Fruit fly (Drosophila melanogaster) whole organism, embryonic: ENCODE results near the gene CG2614.

Source experiments
- Asciz ChIP-seq: fragments of 200-800 bp; sonication (Bioruptor generic); optimal IDR thresholded peaks from 2 replicates; lab custom pipeline; 2017; ENCODE audit warnings: missing biosample characterization, mild to moderate bottlenecking, missing genetic modification characterization, missing genetic modification reagents
- CG10147 ChIP-seq: fragments of 200-800 bp; sonication (Bioruptor generic); optimal IDR thresholded peaks from 2 replicates; lab custom pipeline; 2019; ENCODE audit warnings: missing biosample characterization, mild to moderate bottlenecking, missing genetic modification characterization, moderate library complexity
- CG1024 ChIP-seq: fragments of 200-800 bp; sonication (Bioruptor generic); IDR thresholded peaks from 2 replicates; pipeline ENCODE4 v1.3.6; 2022; ENCODE audit warnings: missing biosample characterization, missing genetic modification characterization
- CG10366 ChIP-seq: fragments of 200-800 bp; sonication (Bioruptor generic); IDR thresholded peaks from 2 replicates; pipeline ENCODE4 v1.3.6; 2022; ENCODE audit warnings: missing biosample characterization, missing genetic modification characterization
- CG10462 ChIP-seq: fragments of 200-800 bp; sonication (Bioruptor generic); optimal IDR thresholded peaks from 2 replicates; lab custom pipeline; 2016; ENCODE audit warnings: missing biosample characterization, missing genetic modification characterization
- CG11247 ChIP-seq: fragments of 200-800 bp; sonication (Bioruptor generic); IDR thresholded peaks from 2 replicates; pipeline ENCODE4 v1.3.6; 2022; ENCODE audit warnings: missing biosample characterization, missing genetic modification characterization
- CG11456 ChIP-seq: fragments of 200-800 bp; sonication (Bioruptor generic); IDR thresholded peaks from 3 replicates; pipeline ENCODE4 v1.3.6; 2022; ENCODE audit warnings: missing biosample characterization, missing genetic modification characterization
- CG1233 ChIP-seq: fragments of 200-800 bp; sonication (Bioruptor generic); optimal IDR thresholded peaks from 4 replicates; lab custom pipeline; 2018; ENCODE audit warnings: missing biosample characterization, mild to moderate bottlenecking, missing genetic modification characterization
- CG13287 ChIP-seq: fragments of 200-800 bp; sonication (Bioruptor generic); IDR thresholded peaks from 2 replicates; pipeline ENCODE4 v1.3.6; 2022; ENCODE audit warnings: missing biosample characterization, missing genetic modification characterization; ENCODE audit not compliant: partially characterized antibody
- CG14965 ChIP-seq: fragments of 200-800 bp; sonication (Bioruptor generic); optimal IDR thresholded peaks from 2 replicates; lab custom pipeline; 2016; ENCODE audit warnings: missing biosample characterization, missing genetic modification characterization, borderline replicate concordance
- CG15011 ChIP-seq: fragments of 200-800 bp; sonication (Bioruptor generic); optimal IDR thresholded peaks from 3 replicates; lab custom pipeline; 2018; ENCODE audit warnings: missing biosample characterization, mild to moderate bottlenecking, missing genetic modification characterization
- CG1647 ChIP-seq: fragments of 200-800 bp; sonication (Bioruptor generic); optimal IDR thresholded peaks from 3 replicates; lab custom pipeline; 2016; ENCODE audit warnings: missing biosample characterization, missing genetic modification characterization
- CG17186 ChIP-seq: fragments of 200-800 bp; sonication (Bioruptor generic); optimal IDR thresholded peaks from 3 replicates; lab custom pipeline; 2017; ENCODE audit warnings: missing biosample characterization, missing genetic modification reagents, missing genetic modification characterization
- CG1792 ChIP-seq: fragments of 200-800 bp; sonication (Bioruptor generic); optimal IDR thresholded peaks from 2 replicates; lab custom pipeline; 2016; ENCODE audit warnings: missing biosample characterization, missing genetic modification characterization
- CG1832 ChIP-seq: fragments of 200-800 bp; sonication (Bioruptor generic); optimal IDR thresholded peaks from 2 replicates; lab custom pipeline; 2017; ENCODE audit warnings: missing biosample characterization, mild to moderate bottlenecking, missing genetic modification characterization, inconsistent platforms
- CG2129 ChIP-seq: fragments of 200-800 bp; sonication (Bioruptor generic); IDR thresholded peaks from 2 replicates; pipeline ENCODE4 v1.3.6; 2022; ENCODE audit warnings: missing biosample characterization, missing genetic modification characterization; ENCODE audit not compliant: partially characterized antibody
- CG3407 ChIP-seq: fragments of 200-800 bp; sonication (Bioruptor generic); optimal IDR thresholded peaks from 2 replicates; lab custom pipeline; 2018; ENCODE audit warnings: missing biosample characterization, mild to moderate bottlenecking, missing genetic modification characterization
- CG4328 ChIP-seq: fragments of 200-800 bp; sonication (Bioruptor generic); optimal IDR thresholded peaks from 3 replicates; lab custom pipeline; 2017; ENCODE audit warnings: missing biosample characterization, missing genetic modification reagents, missing genetic modification characterization
- CG43689 ChIP-seq: fragments of 200-800 bp; sonication (Bioruptor generic); IDR thresholded peaks from 2 replicates; pipeline ENCODE4 v1.3.6; 2022; ENCODE audit warnings: missing biosample characterization, missing genetic modification characterization
- CG4707 ChIP-seq: fragments of 200-800 bp; sonication (Bioruptor generic); optimal IDR thresholded peaks from 2 replicates; lab custom pipeline; 2018; ENCODE audit warnings: missing biosample characterization, mild to moderate bottlenecking, missing genetic modification characterization, moderate library complexity
- CG5180 ChIP-seq: fragments of 200-800 bp; sonication (Bioruptor generic); optimal IDR thresholded peaks from 3 replicates; lab custom pipeline; 2017; ENCODE audit warnings: missing biosample characterization, missing genetic modification characterization, mild to moderate bottlenecking, moderate library complexity, missing genetic modification reagents
- CG6254 ChIP-seq: fragments of 200-800 bp; sonication (Bioruptor generic); optimal IDR thresholded peaks from 3 replicates; lab custom pipeline; 2017; ENCODE audit warnings: mild to moderate bottlenecking, missing biosample characterization, missing genetic modification reagents, missing genetic modification characterization
- CG6765 ChIP-seq: fragments of 200-800 bp; sonication (Bioruptor generic); optimal IDR thresholded peaks from 3 replicates; lab custom pipeline; 2017; ENCODE audit warnings: missing biosample characterization, mild to moderate bottlenecking, missing genetic modification characterization
- CG6854 ChIP-seq: fragments of 200-800 bp; sonication (Bioruptor generic); optimal IDR thresholded peaks from 3 replicates; lab custom pipeline; 2017; ENCODE audit warnings: missing biosample characterization, mild to moderate bottlenecking, missing genetic modification characterization
- CG8388 ChIP-seq: fragments of 200-800 bp; sonication (Bioruptor generic); optimal IDR thresholded peaks from 2 replicates; lab custom pipeline; 2019; ENCODE audit warnings: missing biosample characterization, mild to moderate bottlenecking, missing genetic modification characterization, moderate library complexity
- Camta ChIP-seq: fragments of 200-800 bp; sonication (Bioruptor generic); optimal IDR thresholded peaks from 2 replicates; lab custom pipeline; 2016; ENCODE audit warnings: missing biosample characterization, missing genetic modification characterization
- CkIIα-i1 ChIP-seq: fragments of 200-800 bp; sonication (Bioruptor generic); IDR thresholded peaks from 2 replicates; pipeline ENCODE4 v1.3.6; 2022; ENCODE audit warnings: missing biosample characterization, missing genetic modification characterization
- Drgx ChIP-seq: fragments of 200-800 bp; sonication (Bioruptor generic); IDR thresholded peaks from 2 replicates; pipeline ENCODE4 v1.3.6; 2022; ENCODE audit warnings: missing biosample characterization, missing genetic modification characterization
- Ets97D ChIP-seq: fragments of 200-800 bp; sonication (Bioruptor generic); optimal IDR thresholded peaks from 3 replicates; lab custom pipeline; 2016; ENCODE audit warnings: missing biosample characterization, missing genetic modification characterization
- GATAe ChIP-seq: fragments of 200-800 bp; sonication (Bioruptor generic); conservative IDR thresholded peaks from 2 replicates; pipeline ENCODE4 v1.3.6; 2022; ENCODE audit warnings: missing biosample characterization, missing genetic modification characterization
- Lpt ChIP-seq: fragments of >200 bp; optimal IDR thresholded peaks from 2 replicates; lab custom pipeline; 2018; ENCODE audit warnings: missing biosample characterization, missing genetic modification characterization
- PHDP ChIP-seq: fragments of 200-800 bp; sonication (Bioruptor generic); optimal IDR thresholded peaks from 3 replicates; lab custom pipeline; 2018; ENCODE audit warnings: missing biosample characterization, mild to moderate bottlenecking, missing genetic modification characterization, moderate library complexity
- Side ChIP-seq: fragments of 200-800 bp; sonication (Bioruptor generic); optimal IDR thresholded peaks from 2 replicates; lab custom pipeline; 2016; ENCODE audit warnings: missing biosample characterization, missing genetic modification characterization
- Sin3A ChIP-seq: fragments of >200 bp; optimal IDR thresholded peaks from 2 replicates; lab custom pipeline; 2018
- Sox102F ChIP-seq: fragments of 200-800 bp; sonication (Bioruptor generic); optimal IDR thresholded peaks from 2 replicates; lab custom pipeline; 2018; ENCODE audit warnings: missing biosample characterization, mild to moderate bottlenecking, missing genetic modification characterization, moderate library complexity
- Ssrp ChIP-seq: fragments of 200-800 bp; sonication (Bioruptor generic); optimal IDR thresholded peaks from 2 replicates; lab custom pipeline; 2018; ENCODE audit warnings: missing biosample characterization, mild to moderate bottlenecking, missing genetic modification characterization, moderate library complexity
- YL-1 ChIP-seq: fragments of 200-800 bp; sonication (Bioruptor generic); optimal IDR thresholded peaks from 3 replicates; lab custom pipeline; 2017; ENCODE audit warnings: missing biosample characterization, mild to moderate bottlenecking, missing genetic modification characterization
- bcd ChIP-seq: fragments of 200-800 bp; sonication (Bioruptor generic); optimal IDR thresholded peaks from 2 replicates; lab custom pipeline; 2017; ENCODE audit warnings: missing biosample characterization, mild to moderate bottlenecking, missing genetic modification characterization
- eve ChIP-seq, 2 experiments: fragments of >200 bp; optimal IDR thresholded peaks; 2 replicates each; lab custom pipeline; 2017; ENCODE audit warnings: missing biosample characterization in 2 of 2, missing genetic modification characterization in 2 of 2
- fd102C ChIP-seq: fragments of 200-800 bp; sonication (Bioruptor generic); optimal IDR thresholded peaks from 2 replicates; lab custom pipeline; 2018; ENCODE audit warnings: missing biosample characterization, mild to moderate bottlenecking, missing genetic modification characterization, moderate library complexity
- inv ChIP-seq: fragments of 200-800 bp; sonication (Bioruptor generic); IDR thresholded peaks from 2 replicates; pipeline ENCODE4 v1.3.6; 2022; ENCODE audit warnings: missing biosample characterization, missing genetic modification characterization; ENCODE audit not compliant: partially characterized antibody
- nerfin-1 ChIP-seq: fragments of 200-800 bp; sonication (Bioruptor generic); optimal IDR thresholded peaks from 3 replicates; lab custom pipeline; 2019; ENCODE audit warnings: missing biosample characterization, mild to moderate bottlenecking, missing genetic modification characterization, moderate library complexity
- oc ChIP-seq: fragments of 200-800 bp; sonication (Bioruptor generic); optimal IDR thresholded peaks from 2 replicates; lab custom pipeline; 2018; ENCODE audit warnings: missing biosample characterization, mild to moderate bottlenecking, missing genetic modification characterization, moderate library complexity
- phol ChIP-seq: fragments of 200-800 bp; sonication (Bioruptor generic); optimal IDR thresholded peaks from 3 replicates; lab custom pipeline; 2018; ENCODE audit warnings: missing biosample characterization, mild to moderate bottlenecking, missing genetic modification characterization, moderate library complexity
- rib ChIP-seq: fragments of 200-800 bp; sonication (Bioruptor generic); IDR thresholded peaks from 2 replicates; pipeline ENCODE4 v1.3.6; 2022; ENCODE audit warnings: missing biosample characterization, missing genetic modification characterization
- sr ChIP-seq: fragments of 200-800 bp; sonication (Bioruptor generic); IDR thresholded peaks from 3 replicates; pipeline ENCODE4 v1.3.6; 2022; ENCODE audit warnings: missing biosample characterization, missing genetic modification characterization
- ssp ChIP-seq: fragments of 200-800 bp; sonication (Bioruptor generic); IDR thresholded peaks from 2 replicates; pipeline ENCODE4 v1.3.6; 2022; ENCODE audit warnings: missing biosample characterization, missing genetic modification characterization
- tio ChIP-seq: fragments of 200-800 bp; sonication (Bioruptor generic); optimal IDR thresholded peaks from 2 replicates; lab custom pipeline; 2017; ENCODE audit warnings: missing biosample characterization, missing genetic modification characterization, inconsistent platforms
- trem ChIP-seq: fragments of 200-800 bp; optimal IDR thresholded peaks from 3 replicates; lab custom pipeline; 2019; ENCODE audit warnings: missing biosample characterization, mild to moderate bottlenecking, missing genetic modification characterization, moderate library complexity
- vfl ChIP-seq: fragments of 200-800 bp; sonication (Bioruptor generic); optimal IDR thresholded peaks from 2 replicates; lab custom pipeline; 2016; ENCODE audit warnings: missing biosample characterization, missing genetic modification characterization
- zf30C ChIP-seq: fragments of 200-800 bp; sonication (Bioruptor generic); optimal IDR thresholded peaks from 3 replicates; lab custom pipeline; 2018; ENCODE audit warnings: missing biosample characterization, mild to moderate bottlenecking, missing genetic modification characterization

The CG2614 gene

DNA sequence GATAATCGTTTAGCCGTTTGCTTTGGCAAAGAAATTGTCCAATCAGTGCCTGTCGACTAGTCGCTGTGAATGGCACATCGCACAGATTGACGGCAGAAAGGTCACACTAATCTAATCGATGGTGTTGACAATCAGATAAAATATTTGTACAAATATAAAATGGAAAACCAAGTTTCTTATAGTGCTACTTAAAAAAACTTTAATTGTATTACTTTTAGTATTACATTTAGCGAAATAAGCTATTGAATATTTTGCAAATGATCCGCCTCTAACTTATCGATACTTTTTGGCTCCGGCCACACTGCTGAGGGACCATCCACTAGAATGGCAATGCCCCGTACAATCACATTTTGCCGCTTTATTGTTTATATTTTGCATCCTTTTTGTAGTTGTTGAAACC is at the start of gene CG2614, which contains the start of gene brun (continued):
- TF ChIP-seq CG6854 (GFP tag; lab: Kevin White, UChicago) (no peak), CG15011 (no peak), CG4328 (GFP tag; lab: Kevin White, UChicago) (peak; percentile 24), Sox102F (GFP tag; lab: Kevin White, UChicago) (no peak), phol (tag; lab: Kevin White, UChicago) (peak; percentile 81), CG2129 (peak; percentile 87), CG6765 (GFP tag; lab: Kevin White, UChicago) (no peak), CG1832 (GFP tag; lab: Kevin White, UChicago) (no peak), CG13287 (peak; percentile 96), CG11456 (GFP tag; lab: Robert Waterston, UW) (peak; percentile 76), CG3407 (no peak), bcd (GFP tag; lab: Kevin White, UChicago) (no peak), Drgx (GFP tag; lab: Robert Waterston, UW) (no peak), CG5180 (GFP tag; lab: Kevin White, UChicago) (no peak), CG8388 (GFP tag; lab: Kevin White, UChicago) (no peak), YL-1 (peak; percentile 85), Camta (GFP tag; lab: Kevin White, UChicago) (peak; percentile 68), PHDP (no peak), rib (peak; percentile 70; the same call in 1 of the 2 replicates), Sin3A (peak; percentile 99), CkIIα-i1 (no peak), GATAe (peak; percentile 55; the same call in 1 of the 2 replicates), CG10366 (GFP tag; lab: Robert Waterston, UW) (peak; percentile 80), CG1233 (no peak), Lpt (no peak), CG4707 (no peak), Ssrp (peak; percentile 57), CG1647 (peak; percentile 71), CG11247 (GFP tag; lab: Robert Waterston, UW) (peak; percentile 71), eve (GFP tag; optimal IDR thresholded peaks at IDR 0.05; lab: Kevin White, UChicago) (no peak), CG43689 (GFP tag; lab: Robert Waterston, UW) (no peak), CG10462 (GFP tag; lab: Kevin White, UChicago) (peak; percentile 51), tio (no peak), Asciz (GFP tag; lab: Kevin White, UChicago) (no peak), CG1792 (no peak), CG1024 (GFP tag; lab: Robert Waterston, UW) (peak; percentile 37; the same call in 1 of the 2 replicates), vfl (peak; percentile 78), CG17186 (GFP tag; lab: Kevin White, UChicago) (peak; percentile 70), trem (tag; lab: Kevin White, UChicago) (peak; percentile 80), nerfin-1 (tag; lab: Kevin White, UChicago) (no peak), Ets97D (GFP tag; lab: Kevin White, UChicago) (peak; percentile 83), oc (no peak), ssp (GFP tag; lab: Robert Waterston, UW) (peak; percentile 72), CG14965 (GFP tag; lab: Kevin White, UChicago) (no peak), inv (GFP tag; lab: Robert Waterston, UW) (peak; percentile 85), CG6254 (GFP tag; lab: Kevin White, UChicago) (no peak), sr (GFP tag; lab: Robert Waterston, UW) (no peak), Side (peak; percentile 73), zf30C (GFP tag; lab: Kevin White, UChicago) (no peak), fd102C (GFP tag; lab: Kevin White, UChicago) (no peak), CG10147 (no peak)
